Fruit fly (Drosophila melanogaster) whole organism, wandering third instar larva: ENCODE data around the gene Ogg1.

ENCODE experiments used
- GATAd ChIP-seq: sonication (Bioruptor generic); optimal IDR thresholded peaks from 2 replicates; lab custom pipeline; 2016; ENCODE audit warnings: missing biosample characterization, missing genetic modification characterization
- Hnf4 ChIP-seq: fragments of 200-800 bp; sonication (Bioruptor generic); optimal IDR thresholded peaks from 2 replicates; lab custom pipeline; 2016; ENCODE audit warnings: missing biosample characterization, mild to moderate bottlenecking, missing genetic modification characterization
- Jra ChIP-seq: sonication (Bioruptor generic); optimal IDR thresholded peaks from 2 replicates; lab custom pipeline; 2016; ENCODE audit warnings: missing biosample characterization, missing genetic modification characterization
- Mio ChIP-seq: sonication (Bioruptor generic); optimal IDR thresholded peaks from 2 replicates; lab custom pipeline; 2016; ENCODE audit warnings: missing biosample characterization, missing genetic modification characterization
- N ChIP-seq: fragments of >200 bp; optimal IDR thresholded peaks from 2 replicates; lab custom pipeline; 2018; ENCODE audit warnings: missing biosample characterization, missing external identifiers, missing genetic modification characterization
- OdsH ChIP-seq: fragments of 200-800 bp; sonication (Bioruptor generic); optimal IDR thresholded peaks from 2 replicates; lab custom pipeline; 2016; ENCODE audit warnings: missing biosample characterization, mild to moderate bottlenecking, missing genetic modification characterization
- Rel ChIP-seq, 2 experiments: fragments of 200-800 bp; sonication (Bioruptor generic) in 1 of 2; optimal IDR thresholded peaks; 2 replicates in 1 of 2; 3 replicates in 1 of 2; lab custom pipeline; 2016 to 2019; ENCODE audit warnings: mild to moderate bottlenecking in 2 of 2, missing biosample characterization in 2 of 2, missing genetic modification characterization in 2 of 2, moderate library complexity in 1 of 2
- pan ChIP-seq: fragments of >200 bp; optimal IDR thresholded peaks from 2 replicates; lab custom pipeline; 2017
- psq ChIP-seq: fragments of 200-800 bp; sonication (Bioruptor generic); optimal IDR thresholded peaks from 3 replicates; lab custom pipeline; 2017; ENCODE audit warnings: missing biosample characterization, mild to moderate bottlenecking, missing genetic modification characterization, moderate library complexity
- rgr ChIP-seq: fragments of 200-800 bp; sonication (Bioruptor generic); optimal IDR thresholded peaks from 3 replicates; lab custom pipeline; 2016; ENCODE audit warnings: missing biosample characterization, mild to moderate bottlenecking, missing genetic modification characterization
- sage ChIP-seq: fragments of 200-800 bp; sonication (Bioruptor generic); optimal IDR thresholded peaks from 2 replicates; lab custom pipeline; 2016; ENCODE audit warnings: missing biosample characterization, mild to moderate bottlenecking, missing genetic modification characterization

DNA sequence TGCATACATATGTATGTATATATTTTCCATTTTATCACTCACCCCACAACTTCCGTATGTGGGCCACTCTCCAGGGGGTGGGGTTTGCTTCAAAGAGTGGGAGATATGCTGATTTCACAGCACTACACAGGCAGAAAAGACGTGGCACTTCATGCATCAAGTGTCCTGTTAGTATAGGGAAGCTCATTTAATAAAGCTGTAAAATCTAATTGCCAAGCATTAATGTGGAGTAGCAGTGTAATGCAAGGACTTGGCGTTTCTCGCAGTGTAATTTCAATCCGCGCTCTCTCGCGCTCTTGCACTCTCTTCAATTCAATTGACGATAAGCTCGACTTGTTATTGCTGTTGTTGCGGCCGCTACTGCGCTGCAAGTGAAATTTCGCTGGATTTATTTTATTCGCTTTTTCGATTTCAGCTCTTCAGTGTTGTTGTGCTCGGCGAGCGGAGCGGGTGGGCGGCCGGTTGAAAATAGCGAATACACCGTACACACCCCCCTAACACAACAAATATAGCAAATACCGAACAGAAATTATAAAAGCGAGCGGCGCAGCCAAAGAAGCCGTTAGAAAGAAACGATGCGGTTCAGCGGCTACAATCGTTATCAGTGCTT, 19.2 kb downstream of the Ogg1 start, which contains the start of gene Hexo2:
- TF ChIP-seq N (GFP tag; lab: Kevin White, UChicago) = no peak
- peak; percentile 84 for TF ChIP-seq GATAd (GFP tag; lab: Kevin White, UChicago)
- no peak for TF ChIP-seq pan
- TF ChIP-seq OdsH (GFP tag; lab: Kevin White, UChicago) = peak; percentile 93
- peak; percentile 87 for TF ChIP-seq sage (GFP tag; lab: Kevin White, UChicago)
- peak; percentile 81 for TF ChIP-seq Mio
- TF ChIP-seq psq (GFP tag; lab: Kevin White, UChicago) = peak; percentile 89
- TF ChIP-seq Jra (GFP tag; lab: Kevin White, UChicago) = peak; percentile 90
- peak; percentile 97 for TF ChIP-seq Hnf4 (GFP tag; lab: Kevin White, UChicago)
- peak; percentile 35 for TF ChIP-seq Rel (GFP tag; optimal IDR thresholded peaks at IDR 0.05; lab: Kevin White, UChicago)
- peak; percentile 75 for TF ChIP-seq Rel (tag; optimal IDR thresholded peaks at IDR 0.05; lab: Kevin White, UChicago)
- peak; percentile 95 for TF ChIP-seq rgr
